Worm (Caenorhabditis elegans) whole organism, late embryonic: ENCODE results near the gene cyp-33C5.

Experiments used
- Y22D7AL.16 ChIP-seq: sonication (generic microtip); optimal IDR thresholded peaks from 2 replicates; lab custom pipeline; 2016; ENCODE audit warnings: missing genetic modification characterization, missing compliant biosample characterization
- elt-2 ChIP-seq: sonication (generic microtip); optimal IDR thresholded peaks from 2 replicates; lab custom pipeline; 2016; ENCODE audit warnings: missing genetic modification reagents, missing genetic modification characterization, missing compliant biosample characterization
- pag-3 ChIP-seq: sonication (generic microtip); optimal IDR thresholded peaks from 2 replicates; lab custom pipeline; 2016; ENCODE audit warnings: missing compliant biosample characterization, missing genetic modification characterization, borderline replicate concordance
- pqm-1 ChIP-seq: sonication (generic microtip); optimal IDR thresholded peaks from 2 replicates; lab custom pipeline; 2016; ENCODE audit warnings: missing genetic modification characterization, missing compliant biosample characterization
- unc-86 ChIP-seq: sonication (generic microtip); optimal IDR thresholded peaks from 2 replicates; lab custom pipeline; 2016; ENCODE audit warnings: missing genetic modification characterization, missing compliant biosample characterization

DNA sequence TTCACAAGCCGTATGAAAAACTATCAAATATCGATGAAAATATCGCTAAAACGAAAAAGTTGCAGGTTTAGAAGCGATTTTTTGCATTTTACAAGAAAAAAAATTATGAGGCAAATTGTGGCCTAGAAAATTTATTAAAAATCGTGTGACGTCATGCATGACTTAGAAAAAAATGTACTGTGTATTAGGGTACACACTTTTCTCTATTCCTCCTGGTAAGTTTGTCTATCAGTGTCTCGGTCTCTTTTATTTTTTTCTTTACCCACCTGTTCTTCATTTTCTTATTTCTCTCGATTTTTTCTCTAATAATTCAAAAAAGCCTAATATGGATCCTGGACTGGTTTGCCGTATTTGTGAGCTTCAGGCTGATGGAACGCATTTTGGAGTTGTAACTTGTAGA is 40.3 kb downstream of the cyp-33C5 start, which contains the start of gene nhr-227:
- no peak for TF ChIP-seq elt-2 (tag; lab: Kevin White, UChicago)
- no peak for TF ChIP-seq unc-86 (tag; lab: Kevin White, UChicago)
- no peak for TF ChIP-seq Y22D7AL.16 (tag; lab: Kevin White, UChicago)
- TF ChIP-seq pag-3 (tag; lab: Kevin White, UChicago), result no peak
- TF ChIP-seq pqm-1 (tag; lab: Kevin White, UChicago), result no peak
